Fruit fly (Drosophila melanogaster): ENCODE measurements around the gene Shab.

Shab gene

DNA sequence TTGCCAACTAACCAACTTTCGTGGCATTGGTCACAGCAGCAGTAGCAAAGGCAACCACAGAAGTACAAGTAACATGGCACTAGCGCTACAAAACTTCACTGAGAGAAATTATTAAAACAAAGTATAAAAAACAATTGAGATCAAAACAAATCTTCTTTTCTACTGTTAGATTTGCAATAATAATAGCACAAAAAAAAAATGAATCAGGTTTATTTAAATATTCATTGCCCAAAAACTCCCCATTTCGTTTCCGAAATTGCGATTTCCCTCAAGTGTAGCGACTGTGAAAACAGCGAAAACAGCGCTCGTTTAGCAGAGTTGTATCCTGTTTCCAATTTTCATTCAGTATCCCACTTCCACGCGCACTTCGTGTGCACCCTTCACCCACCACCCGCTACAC is 18.5 kb downstream of the Shab start (continued):
- TF ChIP-seq bowl (GFP tag; IDR thresholded peaks at IDR 0.05) (no peak), B-H2 (GFP tag; optimal IDR thresholded peaks at IDR 0.05) (no peak), stc (GFP tag; IDR thresholded peaks at IDR 0.05) (peak; percentile 62; the same call in 1 of the 2 replicates), D (optimal IDR thresholded peaks at IDR 0.05) (no peak), D (GFP tag; optimal IDR thresholded peaks at IDR 0.05) (no peak), Atf-2 (GFP tag; optimal IDR thresholded peaks at IDR 0.05) (no peak), pzg (GFP tag; optimal IDR thresholded peaks at IDR 0.05) (no peak), vfl (GFP tag; optimal IDR thresholded peaks at IDR 0.05) (no peak), Ets65A (GFP tag) (no peak), Dad (GFP tag; optimal IDR thresholded peaks at IDR 0.05) (no peak), vnd (GFP tag; IDR thresholded peaks at IDR 0.05; ENCODE audit: partially characterized antibody) (no peak), CG10147 (GFP tag; optimal IDR thresholded peaks at IDR 0.05) (peak; percentile 47), CG2678 (tag; optimal IDR thresholded peaks at IDR 0.05) (peak; percentile 63), HLHmδ (GFP tag; optimal IDR thresholded peaks at IDR 0.05) (no peak), CG9727 (GFP tag; optimal IDR thresholded peaks at IDR 0.05) (peak; percentile 25), rib (GFP tag; IDR thresholded peaks at IDR 0.05) (0 out of 2 replicates have a peak, but pooled peaks have one; percentile 15), run (tag; optimal IDR thresholded peaks at IDR 0.05) (no peak), CG12391 (tag; optimal IDR thresholded peaks at IDR 0.05) (no peak), CG16779 (GFP tag; IDR thresholded peaks at IDR 0.05) (no peak), CG32767 (GFP tag; IDR thresholded peaks at IDR 0.05) (peak; percentile 36; the same call in 1 of the 2 replicates), Ada2b (GFP tag; IDR thresholded peaks at IDR 0.05) (peak; percentile 66), wor (GFP tag; IDR thresholded peaks at IDR 0.05) (no peak), amos (GFP tag; IDR thresholded peaks at IDR 0.05; ENCODE audit: partially characterized antibody) (no peak), croc (GFP tag; conservative IDR thresholded peaks at IDR 0.05) (no peak), CG10543 (GFP tag; optimal IDR thresholded peaks at IDR 0.05) (no peak), odd (GFP tag; optimal IDR thresholded peaks at IDR 0.05) (no peak), CG43689 (GFP tag; IDR thresholded peaks at IDR 0.05) (no peak), Dfd (GFP tag; optimal IDR thresholded peaks at IDR 0.05) (no peak), Hand (GFP tag; optimal IDR thresholded peaks at IDR 0.05) (peak; percentile 46), Sin3A (optimal IDR thresholded peaks at IDR 0.05) (no peak), her (GFP tag; optimal IDR thresholded peaks at IDR 0.05) (no peak), pita (GFP tag; optimal IDR thresholded peaks at IDR 0.05) (no peak), CG12236 (GFP tag; optimal IDR thresholded peaks at IDR 0.05) (no peak), CG34224 (GFP tag; IDR thresholded peaks at IDR 0.05; ENCODE audit: partially characterized antibody) (no peak), CG18599 (GFP tag; optimal IDR thresholded peaks at IDR 0.05) (peak; percentile 86), Antp (GFP tag; optimal IDR thresholded peaks at IDR 0.05) (peak; percentile 41), ftz-f1 (GFP tag; optimal IDR thresholded peaks at IDR 0.05) (no peak), CG12155 (GFP tag; optimal IDR thresholded peaks at IDR 0.05) (peak; percentile 7), B-H1 (GFP tag; IDR thresholded peaks at IDR 0.05) (peak; percentile 45; the same call in 1 of the 3 replicates), salm (tag; optimal IDR thresholded peaks at IDR 0.05) (no peak), kah (GFP tag; optimal IDR thresholded peaks at IDR 0.05) (no peak), CG7745 (tag; optimal IDR thresholded peaks at IDR 0.05) (no peak), CG13775 (GFP tag; optimal IDR thresholded peaks at IDR 0.05) (peak; percentile 8), tap (tag; optimal IDR thresholded peaks at IDR 0.05) (no peak), klu (GFP tag; IDR thresholded peaks at IDR 0.05) (no peak), Lim3 (GFP tag; IDR thresholded peaks at IDR 0.05) (no peak), sisA (GFP tag; IDR thresholded peaks at IDR 0.05) (peak; percentile 49; the same call in 1 of the 2 replicates), eve (GFP tag; optimal IDR thresholded peaks at IDR 0.05) (peak in 1 of 2 experiments; percentile 50), Gsc (GFP tag; IDR thresholded peaks at IDR 0.05) (no peak), sc (optimal IDR thresholded peaks at IDR 0.05) (no peak), sc (GFP tag; optimal IDR thresholded peaks at IDR 0.05) (no peak), CG17829 (tag; optimal IDR thresholded peaks at IDR 0.05) (no peak), CG31365 (tag; optimal IDR thresholded peaks at IDR 0.05) (no peak)

Data from whole organism, embryonic.